Worm (Caenorhabditis elegans) whole organism, L4/young adult: ENCODE results near the gene C27D6.12.

Experiments used
- W03F9.2 ChIP-seq: fragments of 150-350 bp; optimal IDR thresholded peaks from 2 replicates; lab custom pipeline; 2014; ENCODE audit warnings: missing biosample characterization, missing genetic modification characterization
- dao-5 ChIP-seq: sonication (generic microtip); optimal IDR thresholded peaks from 2 replicates; lab custom pipeline; 2016; ENCODE audit warnings: missing genotype, missing genetic modification characterization, moderate library complexity, missing compliant biosample characterization
- him-1 ChIP-seq: sonication (generic microtip); optimal IDR thresholded peaks from 2 replicates; lab custom pipeline; 2016; ENCODE audit warnings: missing genotype, missing genetic modification reagents, missing genetic modification characterization, missing compliant biosample characterization

ce11 chrII:5220648-5221047 is 42.8 kb upstream of the C27D6.12 start:
- TF ChIP-seq him-1 (tag; lab: Kevin White, UChicago) (no peak), W03F9.2 (tag; lab: Kevin White, UChicago) (no peak), dao-5 (tag; lab: Kevin White, UChicago) (no peak)
